Worm (Caenorhabditis elegans): Measurements from ENCODE around the gene sri-21.

sri-21 gene

ce11 chrV:3575759-3576158 lies 26.1 kb downstream of the sri-21 start, which contains the start of gene grl-27:
Gene grl-27, minus strand, starts transcription at chrV:3575859.
- TF ChIP-seq dao-5 (tag; optimal IDR thresholded peaks at IDR 0.05) (no peak), W03F9.2 (tag; optimal IDR thresholded peaks at IDR 0.05) (no peak), him-1 (tag; optimal IDR thresholded peaks at IDR 0.05) (no peak)

DNA sequence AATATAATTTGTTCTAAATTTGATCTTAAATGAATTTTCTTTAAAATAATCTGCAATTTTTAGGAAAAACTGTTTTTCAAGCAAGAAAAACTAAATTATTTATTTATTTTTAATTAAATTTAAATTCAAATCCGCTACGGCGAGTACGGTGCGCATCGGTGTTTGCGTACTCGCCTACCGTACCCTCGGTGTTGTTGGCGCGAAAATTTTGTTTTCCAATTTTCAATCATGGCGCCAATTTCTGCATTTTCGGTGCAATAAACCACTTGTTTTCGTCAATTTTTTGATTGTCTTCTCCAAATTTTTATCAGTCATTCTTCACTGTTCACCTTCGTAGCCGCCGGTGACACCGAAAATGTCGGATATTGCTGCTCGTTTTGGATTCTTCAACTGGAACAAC lies 29.2 kb downstream of the sri-21 start, which contains the start of gene pygl-1:
TSS of gene pygl-1 (plus strand) at position 211 of the 400 bp plus-strand sequence.
- TF ChIP-seq W03F9.2 (tag; optimal IDR thresholded peaks at IDR 0.05) (peak; percentile 2), dao-5 (tag; optimal IDR thresholded peaks at IDR 0.05) (no peak)

DNA sequence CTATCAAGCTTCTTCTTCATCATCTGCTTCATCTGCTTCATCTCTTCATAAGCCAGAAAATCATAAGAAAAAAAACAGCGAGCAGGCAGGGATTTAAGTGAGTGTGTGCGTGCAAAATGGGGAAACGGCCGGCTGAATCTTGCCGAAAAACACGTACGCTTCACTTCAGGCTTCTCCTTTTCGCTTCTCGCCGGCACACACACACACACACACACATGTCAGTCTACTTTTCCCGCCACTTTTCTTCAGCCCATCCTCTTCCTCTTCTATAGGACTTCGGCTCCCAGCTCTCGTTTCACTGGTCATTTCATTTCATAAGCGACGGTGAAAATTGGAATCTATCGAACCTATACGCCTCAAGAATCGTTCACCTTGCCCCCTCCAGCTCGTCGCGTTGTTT lies 29.6 kb downstream of the sri-21 start:
- no peak for TF ChIP-seq W03F9.2 (tag; optimal IDR thresholded peaks at IDR 0.05)
- no peak for TF ChIP-seq dao-5 (tag; optimal IDR thresholded peaks at IDR 0.05)
- TF ChIP-seq him-1 (tag; optimal IDR thresholded peaks at IDR 0.05): no peak

ce11 chrV:3579795-3580194 lies 30.1 kb downstream of the sri-21 start:
- TF ChIP-seq him-1 (tag; optimal IDR thresholded peaks at IDR 0.05): no peak
- TF ChIP-seq W03F9.2 (tag; optimal IDR thresholded peaks at IDR 0.05): peak; percentile 42

DNA sequence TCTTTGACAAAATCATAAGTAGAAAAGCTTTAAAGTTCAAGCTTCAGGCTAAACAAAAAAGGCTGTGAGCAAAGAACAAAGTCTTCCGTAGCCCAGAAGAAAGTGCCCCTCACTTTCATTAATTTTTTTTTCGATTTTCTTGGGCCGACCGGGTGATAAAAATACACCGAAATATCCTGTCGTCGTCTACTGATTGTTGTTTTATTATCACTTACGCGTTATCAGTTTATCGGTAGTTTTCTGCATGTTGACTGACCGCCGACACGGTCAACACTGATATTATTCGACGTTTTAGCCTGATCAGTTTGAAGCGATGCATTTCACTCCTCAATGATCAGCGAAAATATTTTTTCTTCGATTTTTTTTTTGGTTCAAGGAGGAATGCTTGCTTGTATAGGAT lies 30.7 kb downstream of the sri-21 start:
- TF ChIP-seq dao-5 (tag; optimal IDR thresholded peaks at IDR 0.05): no peak
- no peak for TF ChIP-seq W03F9.2 (tag; optimal IDR thresholded peaks at IDR 0.05)
- TF ChIP-seq him-1 (tag; optimal IDR thresholded peaks at IDR 0.05): no peak

DNA sequence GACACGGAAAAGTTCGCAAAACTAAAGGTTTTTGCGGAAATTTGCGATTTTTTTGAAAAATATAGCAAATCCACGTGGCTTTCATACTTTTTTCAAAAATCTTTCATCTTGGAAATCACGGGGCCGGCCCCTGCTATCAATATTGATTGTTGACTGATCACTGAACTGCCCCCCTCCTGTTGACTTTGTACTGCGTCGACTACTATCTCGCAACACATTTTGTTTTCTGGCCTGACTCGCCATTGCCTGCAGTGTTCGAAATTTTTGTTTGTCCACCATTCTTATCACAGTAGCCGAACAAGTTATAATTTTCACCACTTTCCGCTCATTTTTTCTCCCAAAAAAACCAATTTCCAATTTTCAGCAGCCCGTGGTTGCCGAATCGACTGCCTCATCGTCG lies 31.4 kb downstream of the sri-21 start:
- TF ChIP-seq dao-5 (tag; optimal IDR thresholded peaks at IDR 0.05) (no peak), W03F9.2 (tag; optimal IDR thresholded peaks at IDR 0.05) (no peak), him-1 (tag; optimal IDR thresholded peaks at IDR 0.05) (no peak)

DNA sequence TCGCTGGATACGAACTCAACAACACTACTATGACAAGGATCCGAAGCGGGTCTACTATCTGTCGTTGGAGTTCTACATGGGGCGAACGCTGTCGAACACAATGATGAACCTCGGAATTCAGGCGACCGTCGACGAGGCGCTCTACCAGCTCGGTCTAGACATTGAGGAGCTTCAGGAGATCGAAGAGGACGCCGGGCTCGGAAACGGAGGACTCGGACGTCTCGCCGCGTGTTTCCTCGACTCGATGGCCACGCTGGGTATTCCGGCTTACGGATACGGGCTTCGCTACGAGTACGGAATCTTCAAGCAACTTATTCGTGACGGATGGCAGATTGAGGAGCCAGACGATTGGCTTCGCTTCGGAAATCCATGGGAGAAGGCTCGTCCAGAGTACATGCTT lies 32.0 kb downstream of the sri-21 start:
- no peak for TF ChIP-seq dao-5 (tag; optimal IDR thresholded peaks at IDR 0.05)
- no peak for TF ChIP-seq him-1 (tag; optimal IDR thresholded peaks at IDR 0.05)
- TF ChIP-seq W03F9.2 (tag; optimal IDR thresholded peaks at IDR 0.05): no peak

DNA sequence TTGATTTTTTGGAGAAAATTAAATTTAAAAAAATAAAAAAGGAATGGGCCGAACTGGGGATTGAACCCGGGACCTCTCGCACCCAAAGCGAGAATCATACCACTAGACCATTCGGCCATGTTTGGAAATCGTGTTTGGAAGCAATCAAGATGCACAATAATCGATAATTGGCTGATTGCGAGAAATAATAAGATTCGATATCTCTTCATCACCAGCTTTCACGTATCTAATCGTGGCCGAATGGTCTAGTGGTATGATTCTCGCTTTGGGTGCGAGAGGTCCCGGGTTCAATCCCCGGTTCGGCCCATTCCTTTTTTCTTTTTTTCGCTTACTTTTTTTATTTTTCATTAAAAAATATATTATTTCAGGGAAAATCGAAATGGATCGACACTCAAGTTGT lies 32.4 kb downstream of the sri-21 start:
- TF ChIP-seq W03F9.2 (tag; optimal IDR thresholded peaks at IDR 0.05): peak; percentile 32
- no peak for TF ChIP-seq dao-5 (tag; optimal IDR thresholded peaks at IDR 0.05)

ce11 chrV:3582671-3583070 lies 33.0 kb downstream of the sri-21 start:
- TF ChIP-seq dao-5 (tag; optimal IDR thresholded peaks at IDR 0.05) (no peak), W03F9.2 (tag; optimal IDR thresholded peaks at IDR 0.05) (no peak), him-1 (tag; optimal IDR thresholded peaks at IDR 0.05) (no peak)

- no peak for TF ChIP-seq dao-5 (tag; optimal IDR thresholded peaks at IDR 0.05)
- TF ChIP-seq W03F9.2 (tag; optimal IDR thresholded peaks at IDR 0.05): no peak
- TF ChIP-seq him-1 (tag; optimal IDR thresholded peaks at IDR 0.05): no peak
Observed at ce11 chrV:3583622-3584021, 34.0 kb downstream of the sri-21 start.

- no peak for TF ChIP-seq W03F9.2 (tag; optimal IDR thresholded peaks at IDR 0.05)
- TF ChIP-seq dao-5 (tag; optimal IDR thresholded peaks at IDR 0.05): no peak
- TF ChIP-seq him-1 (tag; optimal IDR thresholded peaks at IDR 0.05): no peak
Observed at ce11 chrV:3585011-3585410, 35.4 kb downstream of the sri-21 start.

DNA sequence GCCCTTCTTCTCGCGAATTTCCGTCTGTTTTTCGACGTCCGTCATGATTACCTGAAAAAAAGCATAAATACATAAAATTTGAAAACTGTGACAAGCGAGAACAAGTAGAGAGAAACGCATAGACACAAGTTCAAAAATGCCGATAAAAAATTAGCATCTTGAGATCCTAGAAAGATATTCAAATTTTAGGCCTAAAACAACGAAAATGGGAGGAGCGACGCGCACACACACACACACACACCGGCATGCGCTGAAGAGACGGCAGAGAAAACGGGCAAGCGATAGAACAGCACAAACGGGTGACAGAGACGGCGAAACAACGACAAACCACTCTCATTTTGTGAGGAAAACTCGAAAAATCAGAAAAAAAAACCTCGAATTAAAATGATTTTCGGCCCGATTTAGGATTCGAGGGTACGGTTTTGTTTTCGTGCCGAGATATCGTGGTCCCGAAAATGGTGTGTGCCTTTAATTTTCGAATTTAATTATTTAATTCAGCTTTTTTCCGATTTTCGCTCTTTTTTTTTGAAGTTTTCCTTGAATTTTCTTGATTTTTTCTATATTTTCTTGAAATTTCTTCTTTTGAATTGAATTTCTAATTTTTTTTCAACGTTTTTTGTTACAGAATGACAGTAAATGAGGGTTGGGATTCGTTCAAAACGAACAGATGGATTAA lies 36.5 kb downstream of the sri-21 start, which contains the start of the genes rpl-11.1 and T22F3.2:
TSS of gene rpl-11.1 (minus strand) at position 51 of the 676 bp plus-strand sequence.
TSS of gene T22F3.2 (plus strand) at position 626 of the 676 bp plus-strand sequence.
- TF ChIP-seq him-1 (tag; optimal IDR thresholded peaks at IDR 0.05): no peak
- TF ChIP-seq W03F9.2 (tag; optimal IDR thresholded peaks at IDR 0.05): no peak
- TF ChIP-seq dao-5 (tag; optimal IDR thresholded peaks at IDR 0.05): no peak

DNA sequence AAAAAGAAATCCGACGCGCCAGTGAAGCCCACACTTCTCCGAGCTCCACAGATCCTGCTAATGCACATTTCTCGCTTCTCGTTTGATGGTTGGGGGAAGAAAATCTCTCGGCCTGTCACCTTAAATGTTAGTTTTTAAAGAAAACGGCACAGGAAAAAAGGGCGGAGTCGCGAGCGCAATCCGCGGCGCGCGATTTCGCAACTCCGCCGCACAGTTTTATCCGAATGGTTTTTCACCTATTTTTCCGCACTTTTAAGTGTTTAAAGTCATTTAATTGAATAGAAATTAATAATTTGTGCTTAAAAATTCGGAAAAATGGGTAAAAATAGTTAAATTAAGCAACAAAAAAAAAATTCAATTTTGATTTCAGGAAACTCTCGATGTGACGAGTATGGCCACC lies 38.0 kb downstream of the sri-21 start:
- TF ChIP-seq him-1 (tag; optimal IDR thresholded peaks at IDR 0.05) (no peak), dao-5 (tag; optimal IDR thresholded peaks at IDR 0.05) (no peak), W03F9.2 (tag; optimal IDR thresholded peaks at IDR 0.05) (no peak)

DNA sequence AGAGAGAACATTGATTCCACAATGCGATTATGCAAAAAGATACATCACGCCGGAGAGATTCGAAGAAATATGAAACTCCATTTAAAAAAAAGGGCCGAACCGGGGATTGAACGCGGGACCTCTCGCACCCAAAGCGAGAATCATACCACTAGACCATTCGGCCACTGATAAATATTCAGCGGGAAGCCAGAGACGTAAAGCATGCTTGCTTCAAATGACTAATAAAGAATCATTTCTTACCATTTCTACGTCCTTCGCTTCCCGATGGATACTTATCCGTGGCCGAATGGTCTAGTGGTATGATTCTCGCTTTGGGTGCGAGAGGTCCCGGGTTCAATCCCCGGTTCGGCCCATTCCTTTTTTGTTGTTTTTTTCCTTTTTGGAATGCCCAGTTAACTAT lies 38.6 kb downstream of the sri-21 start:
- TF ChIP-seq dao-5 (tag; optimal IDR thresholded peaks at IDR 0.05) (no peak), him-1 (tag; optimal IDR thresholded peaks at IDR 0.05) (no peak), W03F9.2 (tag; optimal IDR thresholded peaks at IDR 0.05) (no peak)

DNA sequence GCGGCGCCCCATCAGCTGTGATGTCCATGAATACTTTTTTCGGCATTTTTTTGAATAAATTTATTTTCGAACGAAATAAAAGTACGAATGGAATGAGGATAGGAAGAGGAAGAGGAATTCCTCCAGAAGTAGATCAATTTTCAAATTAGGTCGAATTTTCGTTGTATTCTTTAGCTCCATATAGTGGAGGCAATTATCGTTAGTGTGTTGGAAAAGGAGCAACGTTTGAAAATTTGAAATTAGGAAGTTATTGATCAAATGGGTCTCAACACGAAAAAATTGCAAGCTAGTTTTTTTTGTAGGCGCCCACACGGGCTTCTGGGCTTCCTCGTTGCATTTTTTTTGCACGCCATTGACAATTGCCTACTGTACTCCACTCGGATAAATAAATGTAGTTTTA lies 42.4 kb downstream of the sri-21 start, which contains the start of gene T22F3.12:
TSS of gene T22F3.12 (minus strand) at position 101 of the 400 bp plus-strand sequence.
- TF ChIP-seq him-1 (tag; optimal IDR thresholded peaks at IDR 0.05): no peak
- TF ChIP-seq dao-5 (tag; optimal IDR thresholded peaks at IDR 0.05): no peak
- TF ChIP-seq W03F9.2 (tag; optimal IDR thresholded peaks at IDR 0.05): no peak
